Worm (Caenorhabditis elegans): ENCODE data around the gene nlp-47.
"Not testable (repeated sequence)": the region's sequence is repeated elsewhere in the genome, so short reads cannot be mapped to it uniquely, and the experiment has no call there.

DNA sequence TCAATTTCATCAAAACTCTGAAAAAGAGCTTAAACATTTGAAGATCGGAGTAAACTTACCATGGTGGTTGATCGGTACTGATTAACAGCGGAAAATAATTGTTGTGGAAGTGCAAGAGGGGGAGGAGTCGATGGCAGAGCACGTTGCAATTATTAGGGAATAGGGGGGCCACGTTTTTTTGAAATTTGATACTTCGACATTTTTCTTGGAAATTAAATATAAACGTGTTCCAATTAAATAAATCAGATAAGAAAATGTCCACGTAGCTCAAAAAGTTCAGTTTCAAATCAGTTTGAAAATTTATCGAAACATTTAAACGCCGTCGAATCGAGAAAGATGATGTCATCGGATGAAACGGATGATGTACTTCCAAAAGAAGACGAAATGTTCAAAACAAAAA lies 33.9 kb upstream of the nlp-47 start, which contains the start of gene F36H12.9:
- not testable (repeated sequence) for TF ChIP-seq nhr-11 (tag; optimal IDR thresholded peaks at IDR 0.05); lim-6 (tag; optimal IDR thresholded peaks at IDR 0.05); fkh-10 (GFP tag; optimal IDR thresholded peaks at IDR 0.05); ama-1 (optimal IDR thresholded peaks at IDR 0.05); ahr-1 (tag; optimal IDR thresholded peaks at IDR 0.05); tbx-2 (tag; optimal IDR thresholded peaks at IDR 0.05); F13H6.1 (tag; optimal IDR thresholded peaks at IDR 0.05); ceh-45 (GFP tag; IDR thresholded peaks at IDR 0.05); ceh-22 (tag; optimal IDR thresholded peaks at IDR 0.05); T23F11.4 (GFP tag; optimal IDR thresholded peaks at IDR 0.05); nfya-1 (tag; optimal IDR thresholded peaks at IDR 0.05); unc-86 (tag; optimal IDR thresholded peaks at IDR 0.05)
